Fruit fly (Drosophila melanogaster) whole organism, embryonic: ENCODE results near the gene polo.

Experiments used
- B-H2 ChIP-seq: fragments of 200-800 bp; sonication (Bioruptor generic); optimal IDR thresholded peaks from 2 replicates; lab custom pipeline; 2018; ENCODE audit warnings: missing biosample characterization, mild to moderate bottlenecking, missing genetic modification characterization
- Bgb ChIP-seq: fragments of 200-800 bp; sonication (Bioruptor generic); IDR thresholded peaks from 2 replicates; pipeline ENCODE4 v1.3.6; 2022; ENCODE audit warnings: missing biosample characterization, missing genetic modification characterization; ENCODE audit not compliant: partially characterized antibody
- CG10462 ChIP-seq: fragments of 200-800 bp; sonication (Bioruptor generic); optimal IDR thresholded peaks from 2 replicates; lab custom pipeline; 2016; ENCODE audit warnings: missing biosample characterization, missing genetic modification characterization
- CG11247 ChIP-seq: fragments of 200-800 bp; sonication (Bioruptor generic); IDR thresholded peaks from 2 replicates; pipeline ENCODE4 v1.3.6; 2022; ENCODE audit warnings: missing biosample characterization, missing genetic modification characterization
- CG11504 ChIP-seq: fragments of 200-800 bp; sonication (Bioruptor generic); optimal IDR thresholded peaks from 3 replicates; lab custom pipeline; 2019; ENCODE audit warnings: missing biosample characterization, mild to moderate bottlenecking, missing genetic modification characterization, moderate library complexity
- CG13123 ChIP-seq: fragments of 200-800 bp; sonication (Bioruptor generic); optimal IDR thresholded peaks from 2 replicates; lab custom pipeline; 2016; ENCODE audit warnings: missing biosample characterization, missing genetic modification characterization
- CG13624 ChIP-seq: fragments of 200-800 bp; sonication (Bioruptor generic); optimal IDR thresholded peaks from 2 replicates; lab custom pipeline; 2016; ENCODE audit warnings: missing biosample characterization, missing genetic modification characterization
- CG13775 ChIP-seq: fragments of 200-800 bp; sonication (Bioruptor generic); optimal IDR thresholded peaks from 3 replicates; lab custom pipeline; 2017; ENCODE audit warnings: missing biosample characterization, mild to moderate bottlenecking, missing genetic modification characterization
- CG16863 ChIP-seq: fragments of 200-800 bp; sonication (Bioruptor generic); optimal IDR thresholded peaks from 3 replicates; lab custom pipeline; 2016; ENCODE audit warnings: missing biosample characterization, missing genetic modification characterization
- CG18476 ChIP-seq: fragments of 200-800 bp; sonication (Bioruptor generic); optimal IDR thresholded peaks from 2 replicates; lab custom pipeline; 2016; ENCODE audit warnings: missing biosample characterization, mild to moderate bottlenecking, missing genetic modification characterization
- CG18619 ChIP-seq: fragments of 200-800 bp; sonication (Bioruptor generic); optimal IDR thresholded peaks from 3 replicates; lab custom pipeline; 2017; ENCODE audit warnings: missing biosample characterization, mild to moderate bottlenecking, missing genetic modification characterization
- CG2116 ChIP-seq: fragments of 200-800 bp; sonication (Bioruptor generic); optimal IDR thresholded peaks from 3 replicates; lab custom pipeline; 2018; ENCODE audit warnings: missing biosample characterization, mild to moderate bottlenecking, missing genetic modification characterization
- CG2202 ChIP-seq: fragments of 200-800 bp; sonication (Bioruptor generic); optimal IDR thresholded peaks from 2 replicates; lab custom pipeline; 2018; ENCODE audit warnings: missing biosample characterization, mild to moderate bottlenecking, missing genetic modification characterization
- CG33213 ChIP-seq: fragments of 200-800 bp; sonication (Bioruptor generic); optimal IDR thresholded peaks from 3 replicates; lab custom pipeline; 2016; ENCODE audit warnings: missing biosample characterization, missing genetic modification characterization
- CG4617 ChIP-seq: fragments of 200-800 bp; sonication (Bioruptor generic); optimal IDR thresholded peaks from 3 replicates; lab custom pipeline; 2016; ENCODE audit warnings: missing biosample characterization, missing genetic modification characterization, borderline replicate concordance
- CG6175 ChIP-seq: fragments of 200-800 bp; sonication (Bioruptor generic); IDR thresholded peaks from 3 replicates; pipeline ENCODE4 v1.3.6; 2022; ENCODE audit warnings: missing biosample characterization, missing genetic modification characterization
- CG6765 ChIP-seq: fragments of 200-800 bp; sonication (Bioruptor generic); optimal IDR thresholded peaks from 3 replicates; lab custom pipeline; 2017; ENCODE audit warnings: missing biosample characterization, mild to moderate bottlenecking, missing genetic modification characterization
- CG7271 ChIP-seq: fragments of 200-800 bp; sonication (Bioruptor generic); optimal IDR thresholded peaks from 2 replicates; lab custom pipeline; 2018; ENCODE audit warnings: missing biosample characterization, mild to moderate bottlenecking, missing genetic modification characterization, moderate library complexity
- CG7786 ChIP-seq: fragments of 200-800 bp; sonication (Bioruptor generic); optimal IDR thresholded peaks from 2 replicates; lab custom pipeline; 2016; ENCODE audit warnings: missing biosample characterization, missing genetic modification characterization
- CG7963 ChIP-seq: fragments of 200-800 bp; sonication (Bioruptor generic); IDR thresholded peaks from 3 replicates; pipeline ENCODE4 v1.3.6; 2022; ENCODE audit warnings: missing biosample characterization, missing genetic modification characterization; ENCODE audit not compliant: partially characterized antibody
- CG9609 ChIP-seq: fragments of 200-800 bp; sonication (Bioruptor generic); optimal IDR thresholded peaks from 3 replicates; lab custom pipeline; 2016; ENCODE audit warnings: missing biosample characterization, missing genetic modification characterization
- D19A ChIP-seq: fragments of 200-800 bp; optimal IDR thresholded peaks from 3 replicates; lab custom pipeline; 2019; ENCODE audit warnings: missing biosample characterization, mild to moderate bottlenecking, missing genetic modification characterization, moderate library complexity
- D19B ChIP-seq: fragments of 200-800 bp; sonication (Bioruptor generic); optimal IDR thresholded peaks from 2 replicates; lab custom pipeline; 2017; ENCODE audit warnings: missing biosample characterization, mild to moderate bottlenecking, missing genetic modification characterization
- Dip3 ChIP-seq: fragments of 200-800 bp; sonication (Bioruptor generic); optimal IDR thresholded peaks from 3 replicates; lab custom pipeline; 2016; ENCODE audit warnings: missing biosample characterization, missing genetic modification characterization
- Hmr ChIP-seq: fragments of 200-800 bp; sonication (Bioruptor generic); optimal IDR thresholded peaks from 3 replicates; lab custom pipeline; 2017; ENCODE audit warnings: mild to moderate bottlenecking, missing biosample characterization, missing genetic modification reagents, missing genetic modification characterization
- Med ChIP-seq: fragments of 200-800 bp; sonication (Bioruptor generic); peaks from one replicate; lab custom pipeline; 2016; ENCODE audit warnings: missing biosample characterization, missing genetic modification characterization, mild to moderate bottlenecking, inconsistent platforms, moderate library complexity
- NK7.1 ChIP-seq: fragments of 200-800 bp; sonication (Bioruptor generic); optimal IDR thresholded peaks from 3 replicates; lab custom pipeline; 2016; ENCODE audit warnings: missing biosample characterization, missing genetic modification characterization
- Poxn ChIP-seq: fragments of 200-800 bp; sonication (Bioruptor generic); IDR thresholded peaks from 2 replicates; pipeline ENCODE4 v1.3.6; 2022; ENCODE audit warnings: missing biosample characterization, missing genetic modification characterization
- Sox102F ChIP-seq: fragments of 200-800 bp; sonication (Bioruptor generic); optimal IDR thresholded peaks from 2 replicates; lab custom pipeline; 2018; ENCODE audit warnings: missing biosample characterization, mild to moderate bottlenecking, missing genetic modification characterization, moderate library complexity
- abd-A ChIP-seq: fragments of 200-800 bp; sonication (Bioruptor generic); optimal IDR thresholded peaks from 3 replicates; lab custom pipeline; 2019; ENCODE audit warnings: missing biosample characterization, mild to moderate bottlenecking, missing genetic modification characterization, moderate library complexity
- ap ChIP-seq: fragments of 200-800 bp; sonication (Bioruptor generic); IDR thresholded peaks from 2 replicates; pipeline ENCODE4 v1.3.6; 2022; ENCODE audit warnings: missing biosample characterization, missing genetic modification characterization
- az2 ChIP-seq: fragments of 200-800 bp; sonication (Bioruptor generic); optimal IDR thresholded peaks from 3 replicates; lab custom pipeline; 2016; ENCODE audit warnings: missing biosample characterization, missing genetic modification characterization
- bigmax ChIP-seq: fragments of 200-800 bp; sonication (Bioruptor generic); optimal IDR thresholded peaks from 2 replicates; lab custom pipeline; 2018; ENCODE audit warnings: missing biosample characterization, mild to moderate bottlenecking, missing genetic modification characterization
- cg ChIP-seq: fragments of 200-800 bp; sonication (Bioruptor generic); optimal IDR thresholded peaks from 3 replicates; lab custom pipeline; 2019; ENCODE audit warnings: missing biosample characterization, mild to moderate bottlenecking, missing genetic modification characterization, moderate library complexity
- da ChIP-seq: fragments of 200-800 bp; sonication (Bioruptor generic); optimal IDR thresholded peaks from 2 replicates; lab custom pipeline; 2016; ENCODE audit warnings: missing biosample characterization, missing genetic modification characterization
- disco-r ChIP-seq: fragments of 200-800 bp; sonication (Bioruptor generic); optimal IDR thresholded peaks from 2 replicates; lab custom pipeline; 2016; ENCODE audit warnings: missing biosample characterization, missing genetic modification characterization
- dmrt99B ChIP-seq: fragments of 200-800 bp; sonication (Bioruptor generic); optimal IDR thresholded peaks from 2 replicates; lab custom pipeline; 2018; ENCODE audit warnings: missing biosample characterization, mild to moderate bottlenecking, missing genetic modification characterization, moderate library complexity
- lbe ChIP-seq: fragments of 200-800 bp; sonication (Bioruptor generic); optimal IDR thresholded peaks from 2 replicates; lab custom pipeline; 2016; ENCODE audit warnings: missing biosample characterization, mild to moderate bottlenecking, missing genetic modification characterization
- lilli ChIP-seq: fragments of 200-800 bp; sonication (Bioruptor generic); optimal IDR thresholded peaks from 3 replicates; lab custom pipeline; 2016; ENCODE audit warnings: missing biosample characterization, missing genetic modification characterization
- p53 ChIP-seq: fragments of 200-800 bp; sonication (Bioruptor generic); optimal IDR thresholded peaks from 2 replicates; lab custom pipeline; 2016; ENCODE audit warnings: missing biosample characterization, missing genetic modification characterization
- pnt ChIP-seq: fragments of 200-800 bp; sonication (Bioruptor generic); optimal IDR thresholded peaks from 3 replicates; lab custom pipeline; 2016; ENCODE audit warnings: missing biosample characterization, missing genetic modification characterization
- psq ChIP-seq: fragments of 200-800 bp; sonication (Bioruptor generic); optimal IDR thresholded peaks from 2 replicates; lab custom pipeline; 2017; ENCODE audit warnings: missing biosample characterization, missing genetic modification characterization
- sens-2 ChIP-seq: fragments of 200-800 bp; sonication (Bioruptor generic); IDR thresholded peaks from 2 replicates; pipeline ENCODE4 v1.3.6; 2022; ENCODE audit warnings: missing biosample characterization, missing genetic modification characterization
- so ChIP-seq: fragments of 200-800 bp; sonication (Bioruptor generic); IDR thresholded peaks from 3 replicates; pipeline ENCODE4 v1.3.6; 2022; ENCODE audit warnings: missing biosample characterization, missing genetic modification characterization
- stc ChIP-seq: fragments of 200-800 bp; sonication (Bioruptor generic); IDR thresholded peaks from 2 replicates; pipeline ENCODE4 v1.3.6; 2022; ENCODE audit warnings: missing biosample characterization, missing genetic modification characterization
- tio ChIP-seq: fragments of 200-800 bp; sonication (Bioruptor generic); optimal IDR thresholded peaks from 2 replicates; lab custom pipeline; 2017; ENCODE audit warnings: missing biosample characterization, missing genetic modification characterization, inconsistent platforms
- toy ChIP-seq: fragments of 200-800 bp; sonication (Bioruptor generic); IDR thresholded peaks from 2 replicates; pipeline ENCODE4 v1.3.6; 2022; ENCODE audit warnings: missing biosample characterization, missing genetic modification characterization
- unpg ChIP-seq: fragments of 200-800 bp; sonication (Bioruptor generic); optimal IDR thresholded peaks from 3 replicates; lab custom pipeline; 2018; ENCODE audit warnings: missing biosample characterization, mild to moderate bottlenecking, missing genetic modification characterization, moderate library complexity
- yki ChIP-seq: fragments of >200 bp; optimal IDR thresholded peaks from 3 replicates; lab custom pipeline; 2018
- zfh2 ChIP-seq: fragments of 200-800 bp; sonication (Bioruptor generic); optimal IDR thresholded peaks from 2 replicates; lab custom pipeline; 2016; ENCODE audit warnings: missing biosample characterization, missing genetic modification characterization

The polo gene

DNA sequence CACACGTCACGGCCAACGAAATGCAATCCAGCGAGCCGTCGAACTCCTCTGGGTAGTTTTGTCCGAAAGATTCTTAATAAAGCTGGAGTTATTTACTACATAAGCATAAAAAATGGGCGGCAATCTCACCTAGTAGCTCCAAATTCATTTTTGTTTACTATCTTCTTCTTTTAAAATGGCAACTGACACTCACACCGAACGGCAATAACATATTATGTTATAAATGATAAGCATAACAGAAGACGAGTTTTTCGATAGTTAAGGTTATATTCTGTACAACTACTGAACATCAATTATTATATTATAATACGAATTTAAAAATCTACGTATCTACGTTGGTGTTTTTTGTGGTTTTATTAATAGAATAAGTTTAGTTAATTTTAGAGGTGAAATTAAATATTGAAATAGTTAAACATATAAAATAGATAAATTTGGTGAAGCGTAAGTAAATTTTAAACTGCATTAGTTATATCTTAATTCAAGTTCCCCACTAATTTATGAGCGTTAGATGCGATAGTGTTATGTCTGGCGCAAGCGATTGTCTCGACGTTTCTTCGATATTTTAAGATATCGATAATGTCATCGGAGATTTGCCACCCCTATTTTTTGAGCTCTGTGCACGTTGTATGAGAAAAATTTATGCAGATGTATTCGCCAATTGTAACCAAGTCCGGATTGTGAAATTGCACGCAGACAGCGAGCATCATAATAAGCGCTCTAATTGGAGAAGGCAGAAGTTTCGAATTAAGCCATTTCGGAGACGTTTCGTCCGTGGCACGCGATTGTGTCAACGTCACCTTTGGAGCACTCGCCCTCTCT is 38.5 kb downstream of the polo start, which contains the start of the genes Rbbp5 and eRF1 (continued):
- peak; percentile 78 for TF ChIP-seq CG2116 (GFP tag; lab: Kevin White, UChicago)
- no peak for TF ChIP-seq CG10462 (GFP tag; lab: Kevin White, UChicago)
- peak; percentile 43 for TF ChIP-seq lbe
- TF ChIP-seq CG13775 (GFP tag; lab: Kevin White, UChicago), result peak; percentile 78
- no peak for TF ChIP-seq dmrt99B (tag; lab: Kevin White, UChicago)
- TF ChIP-seq cg (GFP tag; lab: Kevin White, UChicago), result no peak
- TF ChIP-seq CG13624 (GFP tag; lab: Kevin White, UChicago), result peak; percentile 68
- TF ChIP-seq disco-r (GFP tag; lab: Kevin White, UChicago), result no peak
- TF ChIP-seq psq (GFP tag; lab: Kevin White, UChicago), result peak; percentile 32
- peak; percentile 51 for TF ChIP-seq CG33213
- no peak for TF ChIP-seq p53
- TF ChIP-seq yki (lab: Kevin White, UChicago), result no peak
- TF ChIP-seq CG13123 (GFP tag; lab: Kevin White, UChicago), result peak; percentile 71
- TF ChIP-seq CG7786, result peak; percentile 56
- TF ChIP-seq CG2202 (tag; lab: Kevin White, UChicago), result no peak
- peak; percentile 71 for TF ChIP-seq az2
- TF ChIP-seq CG7271 (tag; lab: Kevin White, UChicago), result no peak
- peak; percentile 52; the same call in 1 of the 2 replicates for TF ChIP-seq stc (GFP tag; lab: Robert Waterston, UW)
- TF ChIP-seq D19B, result no peak
- peak; percentile 32 for TF ChIP-seq CG16863 (GFP tag; lab: Kevin White, UChicago)
- peak; percentile 84 for TF ChIP-seq lilli
- TF ChIP-seq B-H2 (GFP tag; lab: Kevin White, UChicago), result peak; percentile 75
- no peak for TF ChIP-seq toy
- TF ChIP-seq Sox102F (GFP tag; lab: Kevin White, UChicago), result no peak
- TF ChIP-seq D19A, result no peak
- TF ChIP-seq Dip3 (GFP tag; lab: Kevin White, UChicago), result peak; percentile 51
- TF ChIP-seq Poxn, result no peak
- TF ChIP-seq zfh2 (GFP tag; lab: Kevin White, UChicago), result peak; percentile 80
- TF ChIP-seq tio (GFP tag; lab: Kevin White, UChicago), result no peak
- peak; percentile 92 for TF ChIP-seq Med
- peak; percentile 83 for TF ChIP-seq CG4617
- peak; percentile 84 for TF ChIP-seq CG7963 (GFP tag; lab: Robert Waterston, UW)
- TF ChIP-seq CG18619, result peak; percentile 40
- TF ChIP-seq bigmax (GFP tag; lab: Kevin White, UChicago), result peak; percentile 78
- TF ChIP-seq sens-2, result no peak
- TF ChIP-seq pnt (GFP tag; lab: Kevin White, UChicago), result peak; percentile 57
- peak; percentile 66 for TF ChIP-seq CG18476
- no peak for TF ChIP-seq NK7.1 (GFP tag; lab: Kevin White, UChicago)
- TF ChIP-seq abd-A (tag; lab: Kevin White, UChicago), result no peak
- peak; percentile 73 for TF ChIP-seq unpg (GFP tag; lab: Kevin White, UChicago)
- TF ChIP-seq Hmr, result peak; percentile 71
- peak; percentile 63 for TF ChIP-seq ap (GFP tag; lab: Robert Waterston, UW)
- TF ChIP-seq CG9609 (GFP tag; lab: Kevin White, UChicago), result peak; percentile 55
- TF ChIP-seq Bgb (GFP tag; lab: Robert Waterston, UW), result peak; percentile 90
- no peak for TF ChIP-seq CG6175
- TF ChIP-seq CG11504 (tag; lab: Kevin White, UChicago), result no peak
- TF ChIP-seq da, result no peak
- TF ChIP-seq so, result no peak
- TF ChIP-seq CG6765, result no peak
- no peak for TF ChIP-seq CG11247 (GFP tag; lab: Robert Waterston, UW)
